Worm (Caenorhabditis elegans) whole organism, young adult: Measurements from ENCODE around the gene fbxc-48.

Experiments
- T07F8.4 ChIP-seq: sonication (generic microtip); optimal IDR thresholded peaks from 2 replicates; lab custom pipeline; 2016; ENCODE audit warnings: mild to moderate bottlenecking, missing genetic modification characterization, moderate library complexity, missing compliant biosample characterization
- ceh-40 ChIP-seq: fragments of 200-800 bp; sonication (Bioruptor generic); IDR thresholded peaks from 2 replicates; pipeline ENCODE4 v1.3.6; 2022; ENCODE audit warnings: missing genetic modification characterization, missing compliant biosample characterization
- die-1 ChIP-seq: sonication (generic microtip); optimal IDR thresholded peaks from 2 replicates; lab custom pipeline; 2016; ENCODE audit warnings: missing genotype, mild to moderate bottlenecking, missing genetic modification characterization, missing compliant biosample characterization
- lin-35 ChIP-seq, 3 experiments: fragments of 150-350 bp in 2 of 3; sonication (generic microtip) in 1 of 3; optimal IDR thresholded peaks; 2 replicates each; lab custom pipeline; 2014 to 2018; ENCODE audit warnings: missing biosample characterization in 3 of 3, missing genetic modification characterization in 3 of 3, missing genetic modification reagents in 3 of 3
- nhr-90 ChIP-seq: sonication (generic microtip); optimal IDR thresholded peaks from 2 replicates; lab custom pipeline; 2016; ENCODE audit warnings: missing genotype, mild to moderate bottlenecking, missing genetic modification characterization, missing compliant biosample characterization
- pha-4 ChIP-seq: fragments of 150-350 bp; sonication (generic microtip); optimal IDR thresholded peaks from 2 replicates; lab custom pipeline; 2014; ENCODE audit warnings: missing biosample characterization, missing genetic modification reagents, missing genetic modification characterization
- repo-1 ChIP-seq: sonication (generic microtip); optimal IDR thresholded peaks from 2 replicates; lab custom pipeline; 2017; ENCODE audit warnings: mild to moderate bottlenecking, missing genetic modification characterization, missing compliant biosample characterization
- sdz-38 ChIP-seq: sonication (generic microtip); optimal IDR thresholded peaks from 2 replicates; lab custom pipeline; 2016; ENCODE audit warnings: missing genotype, missing genetic modification characterization, missing compliant biosample characterization
- sea-2 ChIP-seq: fragments of 200-800 bp; sonication (Bioruptor generic); IDR thresholded peaks from 2 replicates; pipeline ENCODE4 v1.3.6; 2022; ENCODE audit warnings: missing genetic modification characterization, missing compliant biosample characterization
- snpc-4 ChIP-seq, 5 experiments: fragments of 150-350 bp in 1 of 5; sonication (generic microtip) in 4 of 5; optimal IDR thresholded peaks; 2 replicates each; lab custom pipeline; 2014 to 2018; ENCODE audit warnings: missing genetic modification characterization in 5 of 5, missing biosample characterization in 3 of 5, antibody characterized with exemption in 2 of 5, mild to moderate bottlenecking in 2 of 5, missing compliant biosample characterization in 2 of 5, missing genotype in 2 of 5, moderate library complexity in 2 of 5, missing genetic modification reagents in 1 of 5
- tbx-9 ChIP-seq: sonication (generic microtip); optimal IDR thresholded peaks from 2 replicates; lab custom pipeline; 2016; ENCODE audit warnings: borderline replicate concordance, missing genetic modification characterization, inconsistent platforms, missing compliant biosample characterization
- unc-62 ChIP-seq: fragments of 150-350 bp; optimal IDR thresholded peaks from 2 replicates; lab custom pipeline; 2014; ENCODE audit warnings: missing biosample characterization, missing genetic modification reagents, missing genetic modification characterization
- ztf-25 ChIP-seq: fragments of 200-800 bp; sonication (Bioruptor generic); IDR thresholded peaks from 2 replicates; pipeline ENCODE4 v1.3.6; 2022; ENCODE audit warnings: missing genetic modification reagents, missing genetic modification characterization, missing compliant biosample characterization

ce11 chrII:773830-774229, 33.1 kb upstream of the fbxc-48 start:
- TF ChIP-seq die-1 (no peak), sea-2 (no peak), repo-1 (tag; lab: Kevin White, UChicago) (no peak), nhr-90 (tag; lab: Kevin White, UChicago) (no peak), sdz-38 (tag; lab: Kevin White, UChicago) (no peak), ztf-25 (GFP tag; lab: Robert Waterston, UW) (no peak), T07F8.4 (tag; lab: Kevin White, UChicago) (no peak), tbx-9 (tag; lab: Kevin White, UChicago) (no peak), pha-4 (no peak), snpc-4 (GFP tag; optimal IDR thresholded peaks at IDR 0.05; lab: Kevin White, UChicago) (no peak), snpc-4 (tag; optimal IDR thresholded peaks at IDR 0.05; lab: Kevin White, UChicago) (no peak), lin-35 (GFP tag; optimal IDR thresholded peaks at IDR 0.05; lab: Kevin White, UChicago) (no peak), ceh-40 (no peak), unc-62 (no peak)
